Worm (Caenorhabditis elegans) whole organism, midembryonic: ENCODE measurements around the gene D1054.18.

Experiments
- T22C8.4 ChIP-seq: fragments of 200-800 bp; sonication (Bioruptor generic); IDR thresholded peaks from 2 replicates; pipeline ENCODE4 v1.3.6; 2022; ENCODE audit warnings: missing genetic modification characterization, missing compliant biosample characterization
- flt-1 ChIP-seq: fragments of 200-800 bp; sonication (Bioruptor generic); IDR thresholded peaks from 2 replicates; pipeline ENCODE4 v1.3.6; 2022; ENCODE audit warnings: missing genetic modification characterization, missing compliant biosample characterization
- klf-2 ChIP-seq: fragments of 200-800 bp; sonication (Bioruptor generic); conservative IDR thresholded peaks from 2 replicates; pipeline ENCODE4 v1.3.6; 2022; ENCODE audit warnings: missing genetic modification reagents, missing genetic modification characterization, missing compliant biosample characterization
- tab-1 ChIP-seq: fragments of 200-800 bp; sonication (Bioruptor generic); IDR thresholded peaks from 2 replicates; pipeline ENCODE4 v1.3.6; 2022; ENCODE audit warnings: missing genetic modification characterization, missing compliant biosample characterization

DNA sequence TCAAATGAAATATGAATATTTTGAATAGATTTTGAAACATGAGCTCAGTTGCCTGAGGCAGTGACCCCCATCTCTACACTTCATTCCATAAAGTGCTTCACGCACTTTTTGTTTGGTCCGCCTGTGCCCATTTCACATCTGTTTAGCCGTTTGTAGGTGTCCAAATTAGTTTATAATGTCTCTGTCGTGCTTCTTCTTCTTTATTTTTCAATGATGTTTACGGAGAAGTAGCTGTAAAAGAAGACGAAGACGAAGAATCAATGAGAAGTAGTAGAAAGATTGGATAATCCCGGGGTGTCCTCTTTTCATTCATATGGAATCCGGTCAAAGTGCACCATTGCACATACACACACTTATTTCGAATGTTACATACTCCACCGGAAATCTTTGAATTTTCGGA, 38.4 kb upstream of the D1054.18 start:
- TF ChIP-seq tab-1 (GFP tag; lab: Robert Waterston, UW) (no peak), T22C8.4 (GFP tag; lab: Robert Waterston, UW) (no peak), flt-1 (GFP tag; lab: Robert Waterston, UW) (no peak), klf-2 (GFP tag; lab: Robert Waterston, UW) (no peak)
